Worm (Caenorhabditis elegans) whole organism, L3 larva: ENCODE data around the gene Y56A3A.30.

Experiments
- ZK546.5 ChIP-seq: sonication (generic microtip); optimal IDR thresholded peaks from 2 replicates; lab custom pipeline; 2017; ENCODE audit warnings: missing biosample characterization, missing genetic modification characterization
- aly-2 ChIP-seq: fragments of 150-350 bp; optimal IDR thresholded peaks from 2 replicates; lab custom pipeline; 2014; ENCODE audit warnings: missing biosample characterization, missing genetic modification characterization
- ama-1 ChIP-seq: fragments of 150-350 bp; optimal IDR thresholded peaks from 2 replicates; lab custom pipeline; 2018
- ceh-16 ChIP-seq: sonication (generic microtip); optimal IDR thresholded peaks from 2 replicates; lab custom pipeline; 2017; ENCODE audit warnings: missing biosample characterization, missing genetic modification characterization
- ceh-82 ChIP-seq: fragments of 150-350 bp; optimal IDR thresholded peaks from 2 replicates; lab custom pipeline; 2014; ENCODE audit warnings: missing biosample characterization, missing genetic modification characterization
- ceh-9 ChIP-seq: sonication (generic microtip); optimal IDR thresholded peaks from 2 replicates; lab custom pipeline; 2018; ENCODE audit warnings: missing biosample characterization, missing genetic modification characterization
- egl-27 ChIP-seq: sonication (generic microtip); optimal IDR thresholded peaks from 4 replicates; lab custom pipeline; 2017; ENCODE audit warnings: missing biosample characterization, missing genetic modification reagents, missing genetic modification characterization
- egl-5 ChIP-seq: fragments of 150-350 bp; optimal IDR thresholded peaks from 2 replicates; lab custom pipeline; 2017; ENCODE audit warnings: missing biosample characterization, missing genetic modification reagents, missing genetic modification characterization, inconsistent platforms
- elt-1 ChIP-seq: fragments of 150-350 bp; optimal IDR thresholded peaks from 2 replicates; lab custom pipeline; 2014; ENCODE audit warnings: missing biosample characterization, missing genetic modification characterization
- elt-2 ChIP-seq: sonication (generic microtip); optimal IDR thresholded peaks from 2 replicates; lab custom pipeline; 2016; ENCODE audit warnings: missing genetic modification reagents, mild to moderate bottlenecking, missing genetic modification characterization, missing compliant biosample characterization
- elt-3 ChIP-seq, 3 experiments: fragments of 150-350 bp in 1 of 3; sonication (generic microtip) in 2 of 3; optimal IDR thresholded peaks; 2 replicates in 2 of 3; 4 replicates in 1 of 3; lab custom pipeline; 2014 to 2017; ENCODE audit warnings: missing biosample characterization in 3 of 3, missing genetic modification characterization in 3 of 3
- eor-1 ChIP-seq, 2 experiments: fragments of 150-350 bp; optimal IDR thresholded peaks; 2 replicates each; lab custom pipeline; 2014 to 2018; ENCODE audit warnings: missing biosample characterization in 2 of 2, missing genetic modification characterization in 2 of 2
- fkh-10 ChIP-seq: sonication (generic microtip); optimal IDR thresholded peaks from 2 replicates; lab custom pipeline; 2017; ENCODE audit warnings: missing biosample characterization, missing genetic modification reagents, missing genetic modification characterization
- fkh-2 ChIP-seq: fragments of 150-350 bp; optimal IDR thresholded peaks from 2 replicates; lab custom pipeline; 2014; ENCODE audit warnings: missing biosample characterization, missing genetic modification reagents, missing genetic modification characterization
- hmg-11 ChIP-seq: sonication (generic microtip); optimal IDR thresholded peaks from 2 replicates; lab custom pipeline; 2016; ENCODE audit warnings: missing genetic modification characterization, missing compliant biosample characterization
- lin-15B ChIP-seq: fragments of 150-350 bp; optimal IDR thresholded peaks from 2 replicates; lab custom pipeline; 2014; ENCODE audit warnings: missing biosample characterization, missing genetic modification characterization
- lin-39 ChIP-seq: fragments of 150-350 bp; optimal IDR thresholded peaks from 2 replicates; lab custom pipeline; 2018; ENCODE audit warnings: missing biosample characterization, missing genetic modification reagents, missing genetic modification characterization
- mml-1 ChIP-seq: fragments of 150-350 bp; sonication (generic microtip); optimal IDR thresholded peaks from 3 replicates; lab custom pipeline; 2014; ENCODE audit warnings: missing biosample characterization, missing genetic modification characterization
- nfya-1 ChIP-seq: sonication (generic microtip); optimal IDR thresholded peaks from 2 replicates; lab custom pipeline; 2017; ENCODE audit warnings: missing genetic modification characterization, mild to moderate bottlenecking, missing compliant biosample characterization, antibody characterized with exemption, moderate library complexity; ENCODE audit not compliant: insufficient read depth
- nhr-11 ChIP-seq: fragments of 150-350 bp; optimal IDR thresholded peaks from 2 replicates; lab custom pipeline; 2014; ENCODE audit warnings: missing biosample characterization, missing genetic modification characterization
- nhr-12 ChIP-seq: fragments of 150-350 bp; optimal IDR thresholded peaks from 2 replicates; lab custom pipeline; 2014; ENCODE audit warnings: missing biosample characterization, missing genetic modification characterization
- nhr-23 ChIP-seq: fragments of 150-350 bp; optimal IDR thresholded peaks from 2 replicates; lab custom pipeline; 2014; ENCODE audit warnings: missing biosample characterization, missing genetic modification reagents, missing genetic modification characterization
- nhr-25 ChIP-seq: sonication (generic microtip); optimal IDR thresholded peaks from 2 replicates; lab custom pipeline; 2017; ENCODE audit warnings: missing biosample characterization, missing genetic modification characterization
- nhr-28 ChIP-seq: fragments of 150-350 bp; optimal IDR thresholded peaks from 2 replicates; lab custom pipeline; 2014; ENCODE audit warnings: missing biosample characterization, missing genetic modification characterization
- nhr-43 ChIP-seq: sonication (generic microtip); optimal IDR thresholded peaks from 2 replicates; lab custom pipeline; 2016; ENCODE audit warnings: mild to moderate bottlenecking, missing genetic modification characterization, missing compliant biosample characterization; ENCODE audit not compliant: poor library complexity, severe bottlenecking
- nhr-67 ChIP-seq: fragments of 150-350 bp; optimal IDR thresholded peaks from 2 replicates; lab custom pipeline; 2014; ENCODE audit warnings: missing biosample characterization, missing genetic modification characterization
- nhr-77 ChIP-seq: fragments of 150-350 bp; optimal IDR thresholded peaks from 2 replicates; lab custom pipeline; 2014; ENCODE audit warnings: missing biosample characterization, missing genetic modification characterization
- pha-4 ChIP-seq: fragments of 150-350 bp; optimal IDR thresholded peaks from 2 replicates; lab custom pipeline; 2014; ENCODE audit warnings: missing biosample characterization, missing genetic modification reagents, missing genetic modification characterization
- pqm-1 ChIP-seq: fragments of 150-350 bp; optimal IDR thresholded peaks from 2 replicates; lab custom pipeline; 2017; ENCODE audit warnings: missing biosample characterization, missing genetic modification characterization, inconsistent platforms
- sea-2 ChIP-seq: fragments of 150-350 bp; sonication (generic microtip); optimal IDR thresholded peaks from 4 replicates; lab custom pipeline; 2014; ENCODE audit warnings: missing biosample characterization, missing genetic modification reagents, missing genetic modification characterization
- skn-1 ChIP-seq: fragments of 150-350 bp; optimal IDR thresholded peaks from 2 replicates; lab custom pipeline; 2014; ENCODE audit warnings: missing biosample characterization, missing genetic modification characterization
- snpc-4 ChIP-seq: fragments of 150-350 bp; optimal IDR thresholded peaks from 2 replicates; lab custom pipeline; 2014; ENCODE audit warnings: missing biosample characterization, missing genetic modification characterization
- tbx-2 ChIP-seq: sonication (generic microtip); optimal IDR thresholded peaks from 2 replicates; lab custom pipeline; 2016; ENCODE audit warnings: mild to moderate bottlenecking, missing genetic modification characterization, missing compliant biosample characterization
- unc-39 ChIP-seq: sonication (generic microtip); optimal IDR thresholded peaks from 4 replicates; lab custom pipeline; 2017; ENCODE audit warnings: missing biosample characterization, missing genetic modification characterization
- ztf-11 ChIP-seq: fragments of 150-350 bp; optimal IDR thresholded peaks from 2 replicates; lab custom pipeline; 2014; ENCODE audit warnings: missing biosample characterization, missing genetic modification characterization
- ztf-4 ChIP-seq: fragments of 150-350 bp; optimal IDR thresholded peaks from 2 replicates; lab custom pipeline; 2014; ENCODE audit warnings: missing biosample characterization, missing genetic modification characterization

The Y56A3A.30 gene

DNA sequence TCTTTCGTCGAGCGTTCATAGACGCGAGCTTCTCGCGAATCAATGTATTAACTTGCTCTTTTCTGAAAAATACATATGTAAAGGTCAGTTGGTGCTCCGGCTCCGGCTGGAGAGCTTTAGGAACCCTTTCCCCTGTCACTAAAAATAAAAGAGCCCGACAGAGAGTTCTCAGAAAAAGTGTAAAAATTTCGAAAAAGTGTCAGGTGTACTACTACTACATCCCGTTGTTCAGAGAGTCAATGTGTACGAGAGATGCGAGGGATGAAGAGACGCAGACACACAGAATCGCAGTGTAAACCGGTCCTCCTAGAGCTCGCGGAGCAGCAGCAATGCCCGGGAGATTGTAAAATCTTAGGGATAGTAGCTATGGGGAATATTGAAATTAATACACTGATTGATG, 36.2 kb downstream of the Y56A3A.30 start:
- TF ChIP-seq lin-15B (tag; lab: Kevin White, UChicago) (peak; percentile 10), elt-3 (tag; optimal IDR thresholded peaks at IDR 0.05; lab: Kevin White, UChicago) (no peak), egl-27 (tag; lab: Kevin White, UChicago) (no peak), nhr-11 (tag; lab: Kevin White, UChicago) (no peak), nhr-12 (no peak), nfya-1 (tag; lab: Kevin White, UChicago) (peak; percentile 56), nhr-23 (tag; lab: Kevin White, UChicago) (no peak)
- TF ChIP-seq, all 47 proteins: peak for 2

DNA sequence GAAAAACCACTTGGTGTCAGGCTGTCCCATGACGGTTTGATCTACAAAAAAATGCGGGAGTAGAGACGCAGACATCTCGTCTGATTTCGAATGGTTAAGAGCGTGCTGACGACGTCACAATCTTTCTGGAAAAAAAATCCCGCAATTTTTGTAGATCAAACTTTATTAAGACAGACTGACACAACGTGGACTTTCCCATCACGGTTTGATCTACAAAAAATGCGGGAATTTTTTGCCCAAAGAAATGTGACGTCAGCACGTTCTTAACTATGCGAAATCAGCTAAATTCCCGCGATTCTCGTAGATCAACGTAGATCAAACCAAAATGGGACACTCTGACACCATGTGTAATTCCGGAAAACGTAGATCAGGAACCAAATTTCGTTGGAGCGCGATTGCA, 40.3 kb downstream of the Y56A3A.30 start:
- TF ChIP-seq nhr-11 (tag; lab: Kevin White, UChicago) = no peak
- TF ChIP-seq fkh-10 (GFP tag; lab: Kevin White, UChicago) = no peak

DNA sequence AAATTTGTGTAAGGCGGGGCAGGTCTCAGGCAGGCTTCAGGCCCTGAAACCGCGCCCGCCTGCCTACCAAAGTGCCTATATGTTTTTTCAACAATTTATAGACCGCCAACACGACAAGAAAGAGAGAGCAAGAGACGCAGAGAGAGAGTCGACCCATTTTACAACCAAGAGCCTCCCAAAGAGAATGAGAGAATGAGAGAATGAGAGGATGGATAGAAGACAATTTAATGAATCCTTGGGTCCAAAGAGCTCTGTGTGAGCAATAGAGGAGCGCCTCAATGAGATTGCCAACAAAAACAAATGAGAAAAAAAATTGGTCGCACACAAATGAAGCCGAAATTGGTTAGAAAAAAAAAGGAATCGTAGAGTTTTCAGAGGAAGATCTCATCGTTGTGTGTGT, 41.0 kb downstream of the Y56A3A.30 start:
- TF ChIP-seq egl-5 (tag; lab: Kevin White, UChicago) = peak; percentile 28
- TF ChIP-seq nhr-77 (tag; lab: Kevin White, UChicago) = no peak
- TF ChIP-seq nfya-1 (tag; lab: Kevin White, UChicago) = peak; percentile 46
- TF ChIP-seq nhr-23 (tag; lab: Kevin White, UChicago) = no peak
- TF ChIP-seq fkh-2 (tag; lab: Kevin White, UChicago) = no peak
- TF ChIP-seq, all 47 proteins: peak for 2

DNA sequence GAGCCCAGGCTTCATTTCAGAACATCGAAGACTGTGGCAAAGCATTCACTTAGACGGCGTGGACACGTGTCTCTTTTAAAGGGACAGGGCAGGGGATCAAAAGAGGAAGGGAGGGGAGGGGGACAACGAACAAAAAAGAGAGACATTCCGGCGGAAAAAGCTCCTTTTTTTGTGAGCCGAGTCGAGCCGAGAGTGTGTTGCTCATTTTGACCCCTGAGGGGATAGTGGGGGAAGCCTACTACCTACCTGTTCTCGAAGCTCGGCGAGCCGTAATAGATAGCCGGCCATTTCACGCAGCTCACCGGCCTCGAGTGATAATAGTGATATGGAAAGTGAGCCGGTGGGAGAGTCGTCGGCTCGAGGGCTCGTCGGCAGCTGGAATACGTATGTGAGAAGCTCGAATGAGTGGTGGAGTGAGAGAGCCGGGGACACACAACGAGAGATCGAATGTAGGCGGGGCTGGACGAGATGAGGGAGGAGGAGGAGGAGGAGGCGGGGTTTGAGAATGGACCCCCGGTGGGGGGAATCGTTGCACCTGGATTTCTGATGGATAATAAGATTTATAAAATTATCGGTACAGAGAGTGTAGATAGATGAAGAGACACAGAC, 42.1 kb downstream of the Y56A3A.30 start:
- TF ChIP-seq ceh-9 (tag; lab: Kevin White, UChicago) = no peak
- no peak for TF ChIP-seq unc-39 (tag; lab: Kevin White, UChicago)
- TF ChIP-seq nhr-77 (tag; lab: Kevin White, UChicago) = no peak
- peak; percentile 38 for TF ChIP-seq nfya-1 (tag; lab: Kevin White, UChicago)
- TF ChIP-seq fkh-10 (GFP tag; lab: Kevin White, UChicago) = no peak
- TF ChIP-seq nhr-12 = no peak
- no peak for TF ChIP-seq ztf-11 (tag; lab: Kevin White, UChicago)
- no peak for TF ChIP-seq nhr-28 (tag; lab: Kevin White, UChicago)
- no peak for TF ChIP-seq pqm-1 (tag; lab: Kevin White, UChicago)
- TF ChIP-seq ama-1 = peak; percentile 75
- TF ChIP-seq nhr-11 (tag; lab: Kevin White, UChicago) = no peak

DNA sequence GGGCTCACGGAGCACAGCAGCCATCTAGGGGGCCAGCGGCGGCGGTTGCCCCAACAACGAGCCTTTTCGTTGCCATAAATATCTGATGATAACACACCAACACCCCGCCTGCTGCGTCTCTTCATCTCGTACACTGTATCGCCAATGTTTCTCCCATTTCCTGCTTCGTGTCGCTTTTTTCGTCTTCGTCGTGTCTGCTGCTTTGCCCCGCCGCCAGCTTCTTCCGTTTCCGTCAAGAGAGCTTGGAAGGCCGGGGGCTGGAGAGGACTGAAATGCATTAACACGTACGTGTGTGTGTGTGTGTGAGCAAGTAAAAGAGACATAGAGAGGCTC, 43.0 kb downstream of the Y56A3A.30 start:
- TF ChIP-seq ztf-11 (tag; lab: Kevin White, UChicago) (no peak), hmg-11 (tag; lab: Kevin White, UChicago) (peak; percentile 37), lin-15B (tag; lab: Kevin White, UChicago) (peak; percentile 34), eor-1 (tag; optimal IDR thresholded peaks at IDR 0.05; lab: Kevin White, UChicago) (no peak), skn-1 (no peak), fkh-2 (tag; lab: Kevin White, UChicago) (no peak), ama-1 (no peak), nhr-23 (tag; lab: Kevin White, UChicago) (no peak), snpc-4 (tag; lab: Kevin White, UChicago) (peak; percentile 57), nhr-67 (tag; lab: Kevin White, UChicago) (no peak), nhr-12 (no peak), elt-2 (no peak), ztf-4 (tag; lab: Kevin White, UChicago) (no peak), nfya-1 (tag; lab: Kevin White, UChicago) (peak; percentile 64), pha-4 (tag; lab: Kevin White, UChicago) (no peak), egl-5 (tag; lab: Kevin White, UChicago) (no peak), ceh-16 (tag; lab: Kevin White, UChicago) (no peak), aly-2 (tag; lab: Kevin White, UChicago) (no peak), mml-1 (no peak), tbx-2 (tag; lab: Kevin White, UChicago) (no peak), nhr-25 (tag; lab: Kevin White, UChicago) (no peak), elt-1 (tag; lab: Kevin White, UChicago) (no peak), lin-39 (tag; lab: Kevin White, UChicago) (peak; percentile 34), ceh-82 (tag; lab: Kevin White, UChicago) (no peak), nhr-11 (tag; lab: Kevin White, UChicago) (no peak), nhr-43 (tag; lab: Kevin White, UChicago) (no peak), sea-2 (GFP tag; lab: Kevin White, UChicago) (no peak), ZK546.5 (tag; lab: Kevin White, UChicago) (no peak)
